Fruit fly (Drosophila melanogaster) whole organism, adult: Measurements from ENCODE around the gene Cpr65Ax2.
"Not testable (repeated sequence)": the region's sequence is repeated elsewhere in the genome, so short reads cannot be mapped to it uniquely, and the experiment has no call there.

Experiments used
- CG11617 ChIP-seq: fragments of 200-800 bp; sonication (Bioruptor generic); optimal IDR thresholded peaks from 2 replicates; lab custom pipeline; 2017; ENCODE audit warnings: mild to moderate bottlenecking, missing biosample characterization, missing genetic modification reagents, missing genetic modification characterization
- CG12768 ChIP-seq: fragments of 200-800 bp; sonication (Bioruptor generic); optimal IDR thresholded peaks from 2 replicates; lab custom pipeline; 2017; ENCODE audit warnings: missing biosample characterization, missing genetic modification characterization, mild to moderate bottlenecking, moderate library complexity, missing genetic modification reagents
- CG1620 ChIP-seq: fragments of 200-800 bp; sonication (Bioruptor generic); optimal IDR thresholded peaks from 2 replicates; lab custom pipeline; 2016; ENCODE audit warnings: missing biosample characterization, missing genetic modification characterization
- CG33017 ChIP-seq: fragments of 200-800 bp; sonication (Bioruptor generic); optimal IDR thresholded peaks from 2 replicates; lab custom pipeline; 2018; ENCODE audit warnings: missing biosample characterization, mild to moderate bottlenecking, missing genetic modification characterization, moderate library complexity
- CG5204 ChIP-seq: fragments of 200-800 bp; sonication (Bioruptor generic); optimal IDR thresholded peaks from 2 replicates; lab custom pipeline; 2016; ENCODE audit warnings: missing biosample characterization, missing genetic modification characterization
- CG7045 ChIP-seq: fragments of 200-800 bp; sonication (Bioruptor generic); optimal IDR thresholded peaks from 2 replicates; lab custom pipeline; 2017; ENCODE audit warnings: missing biosample characterization, mild to moderate bottlenecking, missing genetic modification characterization
- Clk ChIP-seq: fragments of 200-800 bp; sonication (Bioruptor generic); optimal IDR thresholded peaks from 2 replicates; lab custom pipeline; 2017; ENCODE audit warnings: missing biosample characterization, missing genetic modification characterization
- Crg-1 ChIP-seq: fragments of 200-800 bp; sonication (Bioruptor generic); optimal IDR thresholded peaks from 2 replicates; lab custom pipeline; 2016; ENCODE audit warnings: missing biosample characterization, missing genetic modification characterization
- Hr96 ChIP-seq: fragments of 200-800 bp; sonication (Bioruptor generic); optimal IDR thresholded peaks from 2 replicates; lab custom pipeline; 2016; ENCODE audit warnings: missing biosample characterization, missing genetic modification characterization
- Mnt ChIP-seq: fragments of 200-800 bp; sonication (Bioruptor generic); optimal IDR thresholded peaks from 2 replicates; lab custom pipeline; 2016; ENCODE audit warnings: missing biosample characterization, mild to moderate bottlenecking, missing genetic modification characterization
- bab1 ChIP-seq: fragments of 200-800 bp; sonication (Bioruptor generic); optimal IDR thresholded peaks from 3 replicates; lab custom pipeline; 2019; ENCODE audit warnings: missing biosample characterization, mild to moderate bottlenecking, missing genetic modification characterization, moderate library complexity
- cic ChIP-seq: fragments of 200-800 bp; sonication (Bioruptor generic); optimal IDR thresholded peaks from 2 replicates; lab custom pipeline; 2017; ENCODE audit warnings: missing biosample characterization, mild to moderate bottlenecking, missing genetic modification characterization, moderate library complexity
- cnc ChIP-seq, 2 experiments: fragments of >200 bp; optimal IDR thresholded peaks; 2 replicates each; lab custom pipeline; 2017
- kay ChIP-seq: fragments of 200-800 bp; sonication (Bioruptor generic); peaks from one replicate; lab custom pipeline; 2016; ENCODE audit warnings: missing biosample characterization, missing genetic modification characterization, borderline replicate concordance
- ovo ChIP-seq: fragments of 200-800 bp; sonication (Bioruptor generic); optimal IDR thresholded peaks from 2 replicates; lab custom pipeline; 2016; ENCODE audit warnings: missing biosample characterization, missing genetic modification characterization
- pad ChIP-seq: fragments of 200-800 bp; sonication (Bioruptor generic); optimal IDR thresholded peaks from 3 replicates; lab custom pipeline; 2017; ENCODE audit warnings: missing biosample characterization, missing genetic modification characterization, mild to moderate bottlenecking, moderate library complexity, missing genetic modification reagents
- tj ChIP-seq: fragments of 200-800 bp; sonication (Bioruptor generic); optimal IDR thresholded peaks from 3 replicates; lab custom pipeline; 2017; ENCODE audit warnings: missing biosample characterization, mild to moderate bottlenecking, missing genetic modification characterization, moderate library complexity
- toe ChIP-seq: fragments of 200-800 bp; sonication (Bioruptor generic); optimal IDR thresholded peaks from 2 replicates; lab custom pipeline; 2016; ENCODE audit warnings: missing biosample characterization, missing genetic modification characterization

The Cpr65Ax2 gene

dm6 chr3L:6147887-6148286, 2.8 kb downstream of the Cpr65Ax2 start, which contains the start of gene Cpr65Ax1:
TSS of gene Cpr65Ax1 (minus strand) at chr3L:6147987.
- not testable (repeated sequence) for TF ChIP-seq kay, pad, Crg-1 (GFP tag; lab: Kevin White, UChicago)

DNA sequence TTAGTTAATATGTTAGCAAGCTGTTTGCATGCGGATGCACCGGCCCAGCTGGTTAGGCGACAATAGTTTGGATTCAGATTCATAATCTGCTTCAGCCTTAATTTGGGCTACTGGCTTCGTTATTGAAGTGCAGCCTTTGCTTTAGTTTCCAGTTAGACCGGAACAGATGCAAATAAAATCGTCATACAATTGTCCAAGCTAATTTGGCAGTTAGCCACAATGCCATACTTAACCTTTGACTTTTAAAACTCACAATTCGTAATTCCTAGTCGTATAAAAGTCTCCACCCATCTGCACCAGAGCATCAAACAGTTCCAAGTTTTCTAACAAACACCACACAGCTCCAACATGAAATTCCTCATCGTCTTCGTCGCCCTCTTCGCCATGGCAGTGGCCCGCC, 4.3 kb downstream of the Cpr65Ax2 start, which contains the start of gene Lcp65Ab2:
Gene Lcp65Ab2 (plus strand): TSS at position 301 of the 400 bp plus-strand sequence.
- not testable (repeated sequence) for TF ChIP-seq kay (GFP tag; lab: Kevin White, UChicago); Clk; pad (GFP tag; lab: Kevin White, UChicago)

DNA sequence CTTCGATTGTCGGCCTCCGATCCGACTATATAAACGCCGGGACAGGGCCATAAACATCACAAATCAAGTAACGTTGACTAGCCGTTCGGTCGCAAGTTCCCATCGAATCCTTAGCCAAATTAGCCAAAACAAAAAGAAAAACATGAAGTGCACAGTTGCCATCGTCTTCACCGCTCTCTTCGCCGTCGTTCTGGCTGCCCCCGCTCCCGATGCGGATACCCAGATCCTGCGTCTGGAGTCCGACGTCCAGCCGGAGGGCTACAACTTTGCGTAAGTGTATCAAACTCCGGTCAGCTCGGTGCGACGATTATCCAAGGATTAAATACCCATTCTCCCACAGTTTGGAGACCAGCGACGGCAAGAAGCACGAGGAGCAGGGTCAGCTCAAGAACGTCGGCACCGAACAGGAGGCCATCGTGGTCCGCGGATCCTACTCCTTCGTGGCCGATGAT, 5.9 kb downstream of the Cpr65Ax2 start, which contains the start of gene Lcp65Ac:
Gene Lcp65Ac (plus strand): TSS at position 51 of the 452 bp plus-strand sequence.
- TF ChIP-seq tj (no peak), toe (GFP tag; lab: Kevin White, UChicago) (no peak), CG11617 (GFP tag; lab: Kevin White, UChicago) (no peak), Mnt (GFP tag; lab: Kevin White, UChicago) (no peak), Hr96 (no peak), ovo (GFP tag; lab: Kevin White, UChicago) (no peak)

DNA sequence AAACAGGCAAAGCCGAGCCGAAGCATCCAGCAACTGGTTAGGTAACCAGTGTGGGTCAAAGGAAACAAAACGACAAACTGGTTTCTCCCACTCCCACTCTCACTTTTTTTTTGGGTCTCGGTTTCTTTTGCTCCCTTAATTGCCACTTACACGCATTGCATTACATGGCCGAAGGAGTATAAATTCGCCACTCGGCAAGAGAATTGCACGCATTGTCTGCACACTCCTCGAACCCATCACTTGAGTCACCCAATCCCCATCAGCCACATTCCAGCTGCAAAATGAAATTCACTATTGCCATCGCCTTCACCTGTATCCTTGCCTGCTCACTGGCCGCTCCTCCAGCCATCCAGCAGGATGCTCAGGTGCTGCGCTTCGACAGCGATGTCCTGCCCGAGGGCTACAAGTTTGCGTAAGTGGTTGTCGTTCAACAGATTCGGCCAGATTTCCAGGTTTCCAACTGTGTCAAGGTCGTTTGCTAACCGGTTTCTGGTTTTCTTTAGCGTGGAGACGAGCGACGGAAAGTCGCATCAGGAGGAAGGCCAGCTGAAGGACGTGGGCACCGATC, 7.4 kb downstream of the Cpr65Ax2 start, which contains the start of gene Lcp65Ad:
Gene Lcp65Ad (plus strand): TSS at position 208 of the 568 bp plus-strand sequence.
- TF ChIP-seq CG5204 (GFP tag; lab: Kevin White, UChicago) (no peak), cic (GFP tag; lab: Kevin White, UChicago) (no peak), CG33017 (tag; lab: Kevin White, UChicago) (no peak), Hr96 (no peak), Clk (no peak)

DNA sequence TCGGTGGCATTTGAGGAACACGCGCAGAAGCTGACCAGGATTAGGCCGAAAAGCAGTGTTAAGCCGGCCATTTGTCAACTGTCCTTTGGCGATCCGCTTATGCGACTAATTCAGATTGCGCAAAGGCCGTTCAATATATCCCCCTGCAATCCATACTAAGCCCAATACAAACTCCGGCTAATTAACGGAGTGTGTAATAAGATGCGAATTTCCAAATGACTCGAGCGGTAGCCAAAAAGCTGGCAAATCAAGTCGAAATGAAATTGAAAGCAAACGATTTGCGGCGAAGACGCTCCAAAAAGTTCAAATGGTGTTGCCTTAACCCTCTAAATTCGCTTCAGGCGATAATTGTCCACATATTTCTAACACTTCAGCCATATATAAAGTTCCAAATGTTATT, 8.3 kb downstream of the Cpr65Ax2 start, which contains the start of gene Cpr65Aw:
Gene Cpr65Aw (minus strand): TSS at position 101 of the 400 bp plus-strand sequence.
- TF ChIP-seq toe (GFP tag; lab: Kevin White, UChicago) (no peak), tj (no peak), CG5204 (GFP tag; lab: Kevin White, UChicago) (no peak), cnc (optimal IDR thresholded peaks at IDR 0.05; lab: Kevin White, UChicago) (no peak), pad (GFP tag; lab: Kevin White, UChicago) (no peak), Clk (no peak), CG12768 (GFP tag; lab: Kevin White, UChicago) (no peak)

DNA sequence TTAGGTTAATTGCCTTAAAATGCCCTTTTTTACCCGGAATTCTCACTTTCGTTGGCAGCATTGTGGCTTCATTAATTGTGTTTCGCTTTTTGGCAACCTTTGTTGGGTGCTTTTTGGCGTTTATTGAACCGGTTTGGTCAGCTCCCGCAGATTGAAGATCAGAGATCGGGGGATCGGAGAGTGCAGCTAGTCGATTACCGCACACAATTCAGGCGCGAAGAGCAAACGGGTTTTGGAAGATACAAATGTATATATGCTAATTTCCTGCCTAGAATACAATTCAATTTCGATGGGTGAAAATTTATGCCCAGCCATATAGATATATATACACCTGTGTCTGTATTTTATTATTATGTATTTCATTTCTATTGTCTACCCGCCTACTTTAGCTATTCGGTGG, 9.1 kb downstream of the Cpr65Ax2 start:
- TF ChIP-seq CG11617 (GFP tag; lab: Kevin White, UChicago) (no peak), CG7045 (GFP tag; lab: Kevin White, UChicago) (no peak), Hr96 (no peak), tj (no peak), CG12768 (GFP tag; lab: Kevin White, UChicago) (no peak), toe (GFP tag; lab: Kevin White, UChicago) (no peak), Crg-1 (GFP tag; lab: Kevin White, UChicago) (no peak), CG1620 (no peak), cnc (optimal IDR thresholded peaks at IDR 0.05; lab: Kevin White, UChicago) (no peak)

DNA sequence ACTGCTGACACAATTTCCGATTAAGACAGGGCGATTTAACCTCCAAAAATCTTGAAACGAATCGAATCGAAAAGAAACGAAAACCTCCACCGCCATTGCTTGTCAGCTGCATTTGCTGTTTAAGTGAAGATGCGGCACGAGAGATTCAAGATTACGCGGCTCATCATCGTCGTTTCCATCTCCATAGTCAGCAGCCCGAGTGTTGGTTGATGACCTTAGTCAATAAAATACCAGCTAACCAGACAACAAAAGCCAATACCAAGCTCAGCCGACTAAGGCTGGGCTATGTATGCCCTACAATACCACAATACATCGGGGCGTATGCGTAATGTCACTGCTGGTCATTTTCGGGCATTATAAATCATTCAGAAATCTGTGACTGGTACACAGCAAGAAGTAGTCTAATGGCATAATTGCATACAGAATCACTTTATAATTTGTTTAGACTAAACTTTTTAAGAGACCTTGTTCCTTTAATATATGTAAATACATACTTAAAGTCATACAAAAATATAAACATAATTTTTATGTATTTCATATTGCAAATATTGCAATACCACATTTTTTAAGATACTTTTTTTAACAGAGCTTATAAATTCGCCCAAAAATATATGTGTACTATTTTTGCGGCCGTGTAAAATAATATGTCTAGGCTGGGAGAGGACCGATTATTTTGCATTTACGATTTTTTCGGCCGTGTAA, 9.7 kb downstream of the Cpr65Ax2 start:
- TF ChIP-seq CG7045 (GFP tag; lab: Kevin White, UChicago) (no peak), CG1620 (no peak), Clk (no peak), toe (GFP tag; lab: Kevin White, UChicago) (no peak), Hr96 (no peak), ovo (GFP tag; lab: Kevin White, UChicago) (no peak), tj (no peak), cnc (optimal IDR thresholded peaks at IDR 0.05; lab: Kevin White, UChicago) (no peak), CG33017 (tag; lab: Kevin White, UChicago) (no peak), Mnt (GFP tag; lab: Kevin White, UChicago) (no peak)

dm6 chr3L:6139924-6140574, 10.6 kb downstream of the Cpr65Ax2 start, which contains the start of gene Cpr65Av:
TSS of gene Cpr65Av (minus strand) at chr3L:6139974.
- TF ChIP-seq CG33017 (tag; lab: Kevin White, UChicago) (no peak), CG1620 (no peak), bab1 (no peak)
